Worm (Caenorhabditis elegans) whole organism, L2 larva: ENCODE data around the gene F47B8.1.

ENCODE experiments used
- lsy-2 ChIP-seq, 2 experiments: fragments of 150-350 bp in 1 of 2; sonication (generic microtip) in 1 of 2; optimal IDR thresholded peaks; 2 replicates each; lab custom pipeline; 2014 to 2017; ENCODE audit warnings: missing biosample characterization in 2 of 2, missing genetic modification characterization in 2 of 2
- nhr-10 ChIP-seq: sonication (generic microtip); optimal IDR thresholded peaks from 2 replicates; lab custom pipeline; 2017; ENCODE audit warnings: missing biosample characterization, missing genetic modification characterization
- nhr-12 ChIP-seq: fragments of 150-350 bp; optimal IDR thresholded peaks from 2 replicates; lab custom pipeline; 2014; ENCODE audit warnings: missing biosample characterization, missing genetic modification characterization
- sma-3 ChIP-seq: sonication (generic microtip); optimal IDR thresholded peaks from 2 replicates; lab custom pipeline; 2016; ENCODE audit warnings: missing genetic modification reagents, missing genetic modification characterization, missing compliant biosample characterization
- snpc-4 ChIP-seq: fragments of 150-350 bp; optimal IDR thresholded peaks from 2 replicates; lab custom pipeline; 2014; ENCODE audit warnings: missing biosample characterization, missing genetic modification characterization
- ztf-4 ChIP-seq: fragments of 150-350 bp; optimal IDR thresholded peaks from 2 replicates; lab custom pipeline; 2014; ENCODE audit warnings: missing biosample characterization, missing genetic modification characterization

DNA sequence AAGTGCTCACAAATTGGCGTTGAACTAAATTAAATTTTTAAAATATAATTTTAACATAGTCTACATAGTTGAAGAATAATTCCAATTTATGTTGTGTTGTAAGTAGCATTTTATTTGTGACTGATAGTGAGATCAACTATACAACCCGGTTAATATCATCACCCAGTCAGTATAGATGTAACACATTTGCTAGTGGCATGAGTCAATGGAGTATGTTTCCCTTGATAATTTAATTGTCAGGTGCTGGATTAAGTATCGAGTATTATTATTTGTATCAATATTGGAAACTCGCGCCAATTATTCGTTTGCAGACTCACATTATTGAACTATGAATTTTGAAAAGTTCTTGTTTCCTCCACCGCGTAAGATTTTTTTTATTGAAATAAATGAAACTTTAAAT, 20.8 kb upstream of the F47B8.1 start, which contains the start of gene srm-5:
- TF ChIP-seq lsy-2 (tag; optimal IDR thresholded peaks at IDR 0.05; lab: Kevin White, UChicago) (no peak), snpc-4 (tag; lab: Kevin White, UChicago) (no peak), nhr-10 (no peak), nhr-12 (tag; lab: Kevin White, UChicago) (no peak), sma-3 (GFP tag; lab: Kevin White, UChicago) (no peak), ztf-4 (no peak)
